Worm (Caenorhabditis elegans): ENCODE measurements around the gene oac-11.

- TF ChIP-seq dao-5 (tag; optimal IDR thresholded peaks at IDR 0.05) (no peak), him-1 (tag; optimal IDR thresholded peaks at IDR 0.05) (no peak)
Observed at ce11 chrII:3896920-3897319, 36.2 kb upstream of the oac-11 start.
